Worm (Caenorhabditis elegans) whole organism, midembryonic: ENCODE measurements around the gene C06A12.3.

Experiments used
- flt-1 ChIP-seq: fragments of 200-800 bp; sonication (Bioruptor generic); IDR thresholded peaks from 2 replicates; pipeline ENCODE4 v1.3.6; 2022; ENCODE audit warnings: missing genetic modification characterization, missing compliant biosample characterization
- med-1 ChIP-seq: sonication (generic microtip); optimal IDR thresholded peaks from 2 replicates; lab custom pipeline; 2017; ENCODE audit warnings: missing genetic modification characterization, mild to moderate bottlenecking, missing compliant biosample characterization, antibody characterized with exemption, missing genetic modification reagents; ENCODE audit not compliant: insufficient read depth
- tab-1 ChIP-seq: fragments of 200-800 bp; sonication (Bioruptor generic); IDR thresholded peaks from 2 replicates; pipeline ENCODE4 v1.3.6; 2022; ENCODE audit warnings: missing genetic modification characterization, missing compliant biosample characterization

DNA sequence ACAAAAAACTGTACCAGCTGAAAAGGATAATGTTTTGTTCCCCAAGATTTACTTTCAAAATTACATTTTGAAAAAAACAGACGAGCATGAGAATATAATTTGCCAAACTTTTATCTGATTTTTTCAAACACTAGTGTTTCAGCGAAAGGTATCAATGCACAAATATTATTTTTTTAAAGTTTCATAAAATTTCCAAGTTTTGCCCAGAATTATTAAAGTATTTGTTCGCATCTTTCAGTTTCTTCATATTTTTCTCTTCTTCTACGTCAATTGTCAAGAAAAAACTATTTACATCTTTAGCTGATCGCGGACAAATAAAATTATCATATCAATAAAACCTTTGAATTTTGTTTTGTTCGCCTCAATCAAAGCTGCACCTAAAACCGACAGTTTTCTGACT is 9.5 kb downstream of the C06A12.3 start, which contains the start of gene C06A12.8:
- TF ChIP-seq med-1 (GFP tag; lab: Kevin White, UChicago) (no peak), flt-1 (GFP tag; lab: Robert Waterston, UW) (no peak), tab-1 (GFP tag; lab: Robert Waterston, UW) (no peak)
